Worm (Caenorhabditis elegans) whole organism, L4 larva: Measurements from ENCODE around the gene ZK228.3.

Experiments used
- egl-27 ChIP-seq: sonication (generic microtip); optimal IDR thresholded peaks from 3 replicates; lab custom pipeline; 2017; ENCODE audit warnings: missing biosample characterization, missing genetic modification reagents, missing genetic modification characterization
- hif-1 ChIP-seq, 2 experiments: sonication (generic microtip); optimal IDR thresholded peaks; 2 replicates each; lab custom pipeline; 2016 to 2017; ENCODE audit warnings: missing compliant biosample characterization in 2 of 2, missing genetic modification characterization in 2 of 2, missing genetic modification reagents in 2 of 2, missing genotype in 2 of 2, mild to moderate bottlenecking in 1 of 2
- lin-38 ChIP-seq: fragments of 200-800 bp; sonication (Bioruptor generic); IDR thresholded peaks from 2 replicates; pipeline ENCODE4 v1.3.6; 2022; ENCODE audit warnings: missing genetic modification reagents, missing genetic modification characterization, missing compliant biosample characterization
- nhr-102 ChIP-seq: sonication (generic microtip); optimal IDR thresholded peaks from 2 replicates; lab custom pipeline; 2016; ENCODE audit warnings: mild to moderate bottlenecking, missing genetic modification characterization, moderate library complexity, missing compliant biosample characterization
- skn-1 ChIP-seq: fragments of 150-350 bp; optimal IDR thresholded peaks from 2 replicates; lab custom pipeline; 2014; ENCODE audit warnings: missing biosample characterization, missing genetic modification characterization
- zfp-3 ChIP-seq: fragments of 200-800 bp; sonication (Bioruptor generic); conservative IDR thresholded peaks from 2 replicates; pipeline ENCODE4 v1.3.6; 2022; ENCODE audit warnings: missing genetic modification reagents, missing genetic modification characterization, missing compliant biosample characterization
- zip-11 ChIP-seq: fragments of 200-800 bp; sonication (Bioruptor generic); IDR thresholded peaks from 2 replicates; pipeline ENCODE4 v1.3.6; 2022; ENCODE audit warnings: missing genetic modification characterization, missing compliant biosample characterization

- no peak for TF ChIP-seq hif-1 (tag; optimal IDR thresholded peaks at IDR 0.05; lab: Kevin White, UChicago)
- no peak for TF ChIP-seq egl-27
- no peak for TF ChIP-seq zfp-3
- no peak for TF ChIP-seq lin-38 (GFP tag; lab: Robert Waterston, UW)
- no peak for TF ChIP-seq nhr-102 (tag; lab: Kevin White, UChicago)
- no peak for TF ChIP-seq zip-11 (GFP tag; lab: Robert Waterston, UW)
- no peak for TF ChIP-seq skn-1 (tag; lab: Kevin White, UChicago)
Measured at ce11 chrV:18420797-18421196, 40.3 kb downstream of the ZK228.3 start, which contains the start of gene srj-26.
